Worm (Caenorhabditis elegans) whole organism, L1 larva: Measurements from ENCODE around the gene C34E10.12.

Experiments used
- fkh-4 ChIP-seq: sonication (generic microtip); optimal IDR thresholded peaks from 2 replicates; lab custom pipeline; 2016; ENCODE audit warnings: missing compliant biosample characterization, missing genetic modification characterization, borderline replicate concordance
- jun-1 ChIP-seq: fragments of 150-350 bp; optimal IDR thresholded peaks from 2 replicates; lab custom pipeline; 2014; ENCODE audit warnings: missing biosample characterization, missing genetic modification reagents, missing genetic modification characterization
- lin-13 ChIP-seq: fragments of 150-350 bp; optimal IDR thresholded peaks from 2 replicates; lab custom pipeline; 2014; ENCODE audit warnings: missing biosample characterization, missing genetic modification reagents, missing genetic modification characterization
- lin-39 ChIP-seq: fragments of 150-350 bp; optimal IDR thresholded peaks from 2 replicates; lab custom pipeline; 2014; ENCODE audit warnings: missing biosample characterization, missing genetic modification reagents, missing genetic modification characterization
- lsy-2 ChIP-seq, 2 experiments: fragments of 150-350 bp; optimal IDR thresholded peaks; 2 replicates each; lab custom pipeline; 2014; ENCODE audit warnings: missing biosample characterization in 2 of 2, missing genetic modification characterization in 2 of 2
- mef-2 ChIP-seq: fragments of 150-350 bp; optimal IDR thresholded peaks from 2 replicates; lab custom pipeline; 2014; ENCODE audit warnings: missing biosample characterization, missing genetic modification characterization
- nhr-12 ChIP-seq: sonication (generic microtip); optimal IDR thresholded peaks from 2 replicates; lab custom pipeline; 2017; ENCODE audit warnings: missing biosample characterization, missing genetic modification characterization
- nhr-237 ChIP-seq: fragments of 150-350 bp; optimal IDR thresholded peaks from 2 replicates; lab custom pipeline; 2014; ENCODE audit warnings: missing biosample characterization, missing genetic modification characterization
- nhr-84 ChIP-seq: sonication (generic microtip); optimal IDR thresholded peaks from 2 replicates; lab custom pipeline; 2017; ENCODE audit warnings: missing biosample characterization, missing genetic modification characterization
- nhr-90 ChIP-seq: sonication (generic microtip); optimal IDR thresholded peaks from 2 replicates; lab custom pipeline; 2016; ENCODE audit warnings: mild to moderate bottlenecking, missing genetic modification characterization, missing compliant biosample characterization; ENCODE audit not compliant: poor library complexity
- rnt-1 ChIP-seq: sonication (generic microtip); optimal IDR thresholded peaks from 2 replicates; lab custom pipeline; 2016; ENCODE audit warnings: mild to moderate bottlenecking, missing genetic modification characterization, moderate library complexity, missing compliant biosample characterization
- zag-1 ChIP-seq: fragments of 150-350 bp; optimal IDR thresholded peaks from 2 replicates; lab custom pipeline; 2014; ENCODE audit warnings: missing biosample characterization, missing genetic modification characterization
- zip-4 ChIP-seq: fragments of 200-800 bp; sonication (Bioruptor generic); optimal IDR thresholded peaks from 2 replicates; lab custom pipeline; 2018; ENCODE audit warnings: mild to moderate bottlenecking, missing genetic modification characterization, moderate library complexity, missing compliant biosample characterization
- ztf-11 ChIP-seq, 2 experiments: sonication (generic microtip); optimal IDR thresholded peaks; 2 replicates each; lab custom pipeline; 2016 to 2017; ENCODE audit warnings: missing genetic modification characterization in 2 of 2, missing biosample characterization in 1 of 2, missing compliant biosample characterization in 1 of 2

DNA sequence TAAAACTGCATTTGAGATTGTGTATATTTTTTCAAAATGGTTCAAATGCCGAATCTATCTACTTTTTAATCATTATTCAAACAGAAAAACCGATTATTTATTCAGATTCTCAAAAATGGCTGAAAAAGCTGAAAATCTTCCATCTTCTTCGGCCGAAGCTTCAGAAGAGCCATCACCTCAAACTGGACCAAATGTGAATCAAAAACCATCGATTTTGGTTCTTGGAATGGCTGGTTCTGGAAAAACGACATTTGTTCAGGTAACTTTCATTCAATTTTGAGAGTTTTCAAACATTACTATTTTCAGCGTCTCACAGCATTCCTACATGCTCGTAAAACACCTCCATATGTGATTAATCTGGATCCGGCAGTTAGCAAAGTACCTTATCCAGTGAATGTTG lies 31.2 kb upstream of the C34E10.12 start, which contains the start of gene gop-2:
- TF ChIP-seq nhr-237 (tag; lab: Kevin White, UChicago) (no peak), lin-13 (no peak), mef-2 (tag; lab: Kevin White, UChicago) (no peak), rnt-1 (no peak), zag-1 (tag; lab: Kevin White, UChicago) (no peak), ztf-11 (tag; optimal IDR thresholded peaks at IDR 0.05; lab: Kevin White, UChicago) (no peak), fkh-4 (tag; lab: Kevin White, UChicago) (no peak), jun-1 (tag; lab: Kevin White, UChicago) (no peak), zip-4 (GFP tag; lab: Kevin White, UChicago) (no peak), lsy-2 (tag; optimal IDR thresholded peaks at IDR 0.05; lab: Kevin White, UChicago) (no peak), lin-39 (tag; lab: Kevin White, UChicago) (no peak), nhr-12 (tag; lab: Kevin White, UChicago) (no peak), nhr-90 (no peak), nhr-84 (tag; lab: Kevin White, UChicago) (no peak)
